Worm (Caenorhabditis elegans) whole organism, early embryonic: ENCODE data around the gene T20B3.1.

Source experiments
- B0310.2 ChIP-seq: sonication (generic microtip); optimal IDR thresholded peaks from 2 replicates; lab custom pipeline; 2016; ENCODE audit warnings: mild to moderate bottlenecking, missing genetic modification characterization, missing compliant biosample characterization
- F13C5.2 ChIP-seq: sonication (generic microtip); optimal IDR thresholded peaks from 2 replicates; lab custom pipeline; 2017; ENCODE audit warnings: mild to moderate bottlenecking, missing genetic modification characterization, inconsistent platforms, missing compliant biosample characterization
- aly-1 ChIP-seq: sonication (generic microtip); optimal IDR thresholded peaks from 2 replicates; lab custom pipeline; 2016; ENCODE audit warnings: missing genetic modification characterization, missing compliant biosample characterization
- ama-1 ChIP-seq: fragments of 150-350 bp; optimal IDR thresholded peaks from 2 replicates; lab custom pipeline; 2014
- ceh-13 ChIP-seq: fragments of 200-800 bp; sonication (Bioruptor generic); optimal IDR thresholded peaks from 2 replicates; lab custom pipeline; 2018; ENCODE audit warnings: mild to moderate bottlenecking, missing genetic modification characterization, missing compliant biosample characterization
- ceh-36 ChIP-seq: sonication (generic microtip); optimal IDR thresholded peaks from 2 replicates; lab custom pipeline; 2016; ENCODE audit warnings: missing genetic modification characterization, inconsistent platforms, missing compliant biosample characterization
- ets-7 ChIP-seq: sonication (generic microtip); optimal IDR thresholded peaks from 2 replicates; lab custom pipeline; 2016; ENCODE audit warnings: missing genotype, missing genetic modification characterization, missing compliant biosample characterization
- flt-1 ChIP-seq: fragments of 200-800 bp; sonication (Bioruptor generic); IDR thresholded peaks from 2 replicates; pipeline ENCODE4 v1.3.6; 2022; ENCODE audit warnings: missing genetic modification characterization, missing compliant biosample characterization
- hmbx-1 ChIP-seq: sonication (generic microtip); optimal IDR thresholded peaks from 2 replicates; lab custom pipeline; 2016; ENCODE audit warnings: mild to moderate bottlenecking, missing genetic modification characterization, missing compliant biosample characterization
- hmg-4 ChIP-seq: fragments of 200-800 bp; sonication (Bioruptor generic); optimal IDR thresholded peaks from 2 replicates; lab custom pipeline; 2018; ENCODE audit warnings: mild to moderate bottlenecking, missing genetic modification characterization, missing compliant biosample characterization
- hnd-1 ChIP-seq: sonication (generic microtip); optimal IDR thresholded peaks from 2 replicates; lab custom pipeline; 2016; ENCODE audit warnings: missing genetic modification characterization, missing compliant biosample characterization
- pes-1 ChIP-seq: fragments of 200-800 bp; sonication (Bioruptor generic); IDR thresholded peaks from 2 replicates; pipeline ENCODE4 v1.3.6; 2022; ENCODE audit warnings: missing genetic modification reagents, missing genetic modification characterization, missing compliant biosample characterization
- scrt-1 ChIP-seq: fragments of 200-800 bp; sonication (Bioruptor generic); IDR thresholded peaks from 2 replicates; pipeline ENCODE4 v1.3.6; 2022; ENCODE audit warnings: missing genetic modification characterization, missing compliant biosample characterization
- sea-1 ChIP-seq: fragments of 200-800 bp; sonication (Bioruptor generic); conservative IDR thresholded peaks from 2 replicates; pipeline ENCODE4 v1.3.6; 2022; ENCODE audit warnings: missing genetic modification characterization, missing compliant biosample characterization
- tbx-11 ChIP-seq: fragments of 200-800 bp; sonication (Bioruptor generic); IDR thresholded peaks from 2 replicates; pipeline ENCODE4 v1.3.6; 2022; ENCODE audit warnings: missing genetic modification characterization, missing compliant biosample characterization
- tbx-37 ChIP-seq: fragments of 200-800 bp; sonication (Bioruptor generic); conservative IDR thresholded peaks from 2 replicates; pipeline ENCODE4 v1.3.6; 2022; ENCODE audit warnings: missing genetic modification reagents, missing genetic modification characterization, missing compliant biosample characterization
- tra-4 ChIP-seq: sonication (generic microtip); optimal IDR thresholded peaks from 2 replicates; lab custom pipeline; 2017; ENCODE audit warnings: missing genetic modification characterization, missing compliant biosample characterization

The T20B3.1 gene

DNA sequence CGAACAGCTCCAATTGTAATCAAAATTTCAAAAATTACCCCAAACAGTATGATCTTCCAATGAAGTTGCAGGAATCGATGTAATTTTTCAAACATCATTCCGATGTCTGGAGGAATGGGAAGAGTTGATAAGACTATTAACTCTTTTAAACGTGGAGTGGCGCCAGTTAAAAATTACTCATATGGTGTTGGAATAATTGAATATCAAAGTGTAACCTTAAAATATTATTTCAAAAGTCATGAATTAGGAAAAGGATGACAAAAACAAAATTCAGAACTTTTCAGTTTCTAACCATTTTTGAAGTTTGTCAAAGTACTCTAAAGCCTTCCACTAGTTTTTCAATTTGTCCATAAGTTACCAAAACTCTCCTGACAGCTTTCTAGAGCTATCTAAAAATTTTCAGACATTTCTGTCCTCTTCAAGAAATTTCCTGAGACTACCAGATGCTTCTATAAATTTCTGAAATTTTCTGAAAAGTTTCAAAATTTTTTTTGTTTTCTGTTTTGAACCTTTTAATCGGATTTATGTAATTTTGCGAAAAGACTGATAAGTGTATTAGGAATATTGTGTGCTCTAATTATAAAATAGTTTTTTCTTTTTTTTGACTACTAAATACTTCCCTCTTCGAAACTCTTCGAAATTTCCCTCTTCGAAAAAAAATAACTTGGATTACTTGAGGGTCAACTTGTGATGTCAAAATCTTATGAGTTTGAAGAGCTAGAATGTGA lies 38.8 kb downstream of the T20B3.1 start, which contains the start of the genes clec-35 and clec-27:
Gene clec-35 (minus strand): TSS at position 101 of the 728 bp plus-strand sequence.
Gene clec-27 (plus strand): TSS at position 678 of the 728 bp plus-strand sequence.
- no peak for TF ChIP-seq ceh-13 (GFP tag; lab: Kevin White, UChicago)

ce11 chrV:16857977-16858479 lies 42.7 kb downstream of the T20B3.1 start, which contains the start of the genes clec-31 and clec-22:
Gene clec-31, minus strand, starts transcription at chrV:16858077.
Gene clec-22, plus strand, starts transcription at chrV:16858429.
- TF ChIP-seq B0310.2 (tag; lab: Kevin White, UChicago) = no peak
- no peak for TF ChIP-seq ama-1 (lab: Kevin White, UChicago)
- no peak for TF ChIP-seq tbx-11
- TF ChIP-seq sea-1 (GFP tag; lab: Robert Waterston, UW) = no peak
- no peak for TF ChIP-seq F13C5.2
- no peak for TF ChIP-seq ceh-36 (tag; lab: Kevin White, UChicago)
- TF ChIP-seq ceh-13 (GFP tag; lab: Kevin White, UChicago) = no peak
- TF ChIP-seq hmbx-1 = no peak
- TF ChIP-seq aly-1 = no peak
- TF ChIP-seq scrt-1 (GFP tag; lab: Robert Waterston, UW) = no peak
- TF ChIP-seq tra-4 = no peak
- TF ChIP-seq flt-1 (GFP tag; lab: Robert Waterston, UW) = no peak
- TF ChIP-seq ets-7 (tag; lab: Kevin White, UChicago) = no peak
- TF ChIP-seq hnd-1 (tag; lab: Kevin White, UChicago) = no peak
- TF ChIP-seq pes-1 (GFP tag; lab: Robert Waterston, UW) = no peak
- no peak for TF ChIP-seq hmg-4 (GFP tag; lab: Kevin White, UChicago)
- no peak for TF ChIP-seq tbx-37

DNA sequence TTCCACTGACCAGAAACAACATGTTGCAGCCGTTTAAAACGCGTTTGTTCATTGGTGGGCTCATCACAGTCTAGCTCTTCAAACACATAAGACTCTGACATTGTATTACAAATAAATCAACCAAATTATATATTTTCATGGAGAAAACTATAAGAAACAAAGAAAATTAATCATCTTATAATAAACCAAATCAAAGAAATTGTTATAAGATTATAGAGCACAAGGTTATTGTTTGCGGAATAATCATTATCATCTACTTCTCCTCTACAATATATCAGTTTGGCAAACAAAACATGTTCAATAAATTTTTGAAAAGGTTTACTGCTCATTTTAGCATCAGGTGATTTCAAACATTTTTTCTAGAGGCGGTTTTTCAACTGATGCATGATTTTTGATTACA lies 46.4 kb downstream of the T20B3.1 start, which contains the start of the genes clec-32 and clec-24:
Gene clec-32 (minus strand): TSS at position 101 of the 400 bp plus-strand sequence.
Gene clec-24 (plus strand): TSS at position 294 of the 400 bp plus-strand sequence.
- TF ChIP-seq F13C5.2 (no peak), hmg-4 (GFP tag; lab: Kevin White, UChicago) (no peak), pes-1 (GFP tag; lab: Robert Waterston, UW) (no peak), scrt-1 (GFP tag; lab: Robert Waterston, UW) (no peak), hnd-1 (tag; lab: Kevin White, UChicago) (no peak), sea-1 (GFP tag; lab: Robert Waterston, UW) (no peak)

- TF ChIP-seq flt-1 (GFP tag; lab: Robert Waterston, UW) = no peak
- TF ChIP-seq tbx-37 = no peak
- no peak for TF ChIP-seq ceh-36 (tag; lab: Kevin White, UChicago)
- no peak for TF ChIP-seq pes-1 (GFP tag; lab: Robert Waterston, UW)
These were observed 50.0 kb downstream of the T20B3.1 start, which contains the start of gene clec-28 for ce11 chrV:16865404-16865803. Gene clec-28, plus strand, starts transcription at chrV:16865704.

DNA sequence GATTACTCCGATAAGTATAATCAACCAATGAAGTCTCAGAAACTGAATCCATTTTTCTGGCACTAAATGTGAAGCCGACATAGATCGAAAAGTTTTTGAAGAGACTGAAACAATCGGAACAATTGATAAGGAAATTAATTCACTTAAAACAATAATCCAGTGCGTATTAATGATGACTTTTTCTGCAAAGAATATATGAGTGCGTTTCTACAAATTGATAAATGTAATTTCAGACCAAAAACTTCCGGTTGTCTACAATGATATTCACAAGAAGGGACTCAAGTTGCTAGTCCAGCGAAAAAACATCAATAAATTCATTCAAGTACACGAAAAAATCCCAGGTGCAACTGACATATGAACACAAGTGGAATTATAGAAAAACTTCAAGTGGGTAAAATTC lies 54.4 kb downstream of the T20B3.1 start, which contains the start of gene clec-33:
Gene clec-33 (minus strand): TSS at position 101 of the 400 bp plus-strand sequence.
- TF ChIP-seq hmg-4 (GFP tag; lab: Kevin White, UChicago) (no peak), flt-1 (GFP tag; lab: Robert Waterston, UW) (no peak), hmbx-1 (no peak), pes-1 (GFP tag; lab: Robert Waterston, UW) (no peak), tra-4 (no peak), F13C5.2 (no peak), B0310.2 (tag; lab: Kevin White, UChicago) (no peak), tbx-37 (no peak)
